Fruit fly (Drosophila melanogaster) S2 (cell line): ENCODE data around the gene kairos.

Source experiments
- CG8478 ChIP-seq: fragments of >200 bp; optimal IDR thresholded peaks from 2 replicates; lab custom pipeline; 2018
- CTCF ChIP-seq, 2 experiments: fragments of >200 bp; optimal IDR thresholded peaks; 2 replicates each; lab custom pipeline; 2018

kairos gene

dm6 chrX:18356141-18356600, at the start of gene kairos:
TSS of gene kairos (minus strand) at chrX:18356191.
- TF ChIP-seq CG8478 (lab: Kevin White, UChicago): no peak
- TF ChIP-seq CTCF (optimal IDR thresholded peaks at IDR 0.05; lab: Kevin White, UChicago): no peak

- TF ChIP-seq CTCF (optimal IDR thresholded peaks at IDR 0.05; lab: Kevin White, UChicago) (no peak), CG8478 (lab: Kevin White, UChicago) (no peak)
These were observed 49.6 kb upstream of the kairos start for dm6 chrX:18405567-18406059.

- TF ChIP-seq CG8478 (lab: Kevin White, UChicago) (no peak), CTCF (optimal IDR thresholded peaks at IDR 0.05; lab: Kevin White, UChicago) (no peak)
These were observed 48.7 kb upstream of the kairos start for dm6 chrX:18404632-18405238.

dm6 chrX:18404150-18404631, 48.2 kb upstream of the kairos start:
- TF ChIP-seq CTCF (optimal IDR thresholded peaks at IDR 0.05; lab: Kevin White, UChicago): no peak
- TF ChIP-seq CG8478 (lab: Kevin White, UChicago): no peak

dm6 chrX:18402564-18402963, 46.6 kb upstream of the kairos start:
- no peak for TF ChIP-seq CG8478 (lab: Kevin White, UChicago)
- TF ChIP-seq CTCF (optimal IDR thresholded peaks at IDR 0.05; lab: Kevin White, UChicago): no peak

dm6 chrX:18399965-18400364, 44.0 kb upstream of the kairos start, which contains the start of gene CG34328:
TSS of gene CG34328 (minus strand) at chrX:18400065.
- TF ChIP-seq CG8478 (lab: Kevin White, UChicago) (no peak), CTCF (optimal IDR thresholded peaks at IDR 0.05; lab: Kevin White, UChicago) (no peak)

dm6 chrX:18395157-18395556, 39.2 kb upstream of the kairos start:
- TF ChIP-seq CG8478 (lab: Kevin White, UChicago) (no peak), CTCF (optimal IDR thresholded peaks at IDR 0.05; lab: Kevin White, UChicago) (no peak)

- TF ChIP-seq CG8478 (lab: Kevin White, UChicago) (no peak), CTCF (optimal IDR thresholded peaks at IDR 0.05; lab: Kevin White, UChicago) (no peak)
These were observed 30.8 kb upstream of the kairos start, which contains the start of gene Tsf1 for dm6 chrX:18386784-18387183. TSS of gene Tsf1 (plus strand) at chrX:18387084.

dm6 chrX:18385801-18386200, 29.8 kb upstream of the kairos start:
- TF ChIP-seq CG8478 (lab: Kevin White, UChicago) (no peak), CTCF (optimal IDR thresholded peaks at IDR 0.05; lab: Kevin White, UChicago) (no peak)

- TF ChIP-seq CG8478 (lab: Kevin White, UChicago): no peak
- peak; percentile 39 to 58 for TF ChIP-seq CTCF (optimal IDR thresholded peaks at IDR 0.05; lab: Kevin White, UChicago)
These were observed 29.1 kb upstream of the kairos start, which contains the start of gene betaCOP for dm6 chrX:18385056-18385455. TSS of gene betaCOP (minus strand) at chrX:18385242.

dm6 chrX:18379791-18380190, 23.8 kb upstream of the kairos start, which contains the start of the genes por and CG6179:
TSS of gene por (minus strand) at chrX:18379854.
TSS of gene CG6179 (plus strand) at chrX:18380082.
- TF ChIP-seq CG8478 (lab: Kevin White, UChicago) (no peak), CTCF (optimal IDR thresholded peaks at IDR 0.05; lab: Kevin White, UChicago) (no peak)

dm6 chrX:18374421-18374935, 18.5 kb upstream of the kairos start:
- TF ChIP-seq CG8478 (lab: Kevin White, UChicago): no peak
- no peak for TF ChIP-seq CTCF (optimal IDR thresholded peaks at IDR 0.05; lab: Kevin White, UChicago)

dm6 chrX:18370775-18371735, 15.1 kb upstream of the kairos start:
- no peak for TF ChIP-seq CG8478 (lab: Kevin White, UChicago)
- TF ChIP-seq CTCF (optimal IDR thresholded peaks at IDR 0.05; lab: Kevin White, UChicago): peak; percentile 72

dm6 chrX:18369767-18370166, 13.8 kb upstream of the kairos start:
- TF ChIP-seq CG8478 (lab: Kevin White, UChicago) (no peak), CTCF (optimal IDR thresholded peaks at IDR 0.05; lab: Kevin White, UChicago) (no peak)
